Fruit fly (Drosophila melanogaster): ENCODE data around the gene CG33635.

The CG33635 gene

DNA sequence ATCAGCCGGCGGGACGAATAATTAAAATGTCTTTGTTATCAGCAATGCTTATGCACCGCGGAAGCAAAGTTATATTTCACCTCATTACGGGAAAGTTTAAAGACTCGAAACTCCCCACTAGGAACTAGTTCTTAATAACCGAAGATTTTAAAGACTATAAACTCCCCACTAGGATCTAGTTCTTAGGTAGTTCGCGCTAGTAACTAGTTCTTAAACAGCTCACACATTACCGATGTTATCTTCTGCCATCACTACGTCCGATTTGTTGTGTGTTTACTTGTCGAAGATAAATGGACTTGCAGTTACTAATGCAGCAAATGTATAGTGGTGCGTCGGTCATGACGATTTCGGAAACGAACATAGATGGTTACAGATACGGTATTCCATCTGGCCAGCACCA lies 15.4 kb downstream of the CG33635 start, which contains the start of the genes CG31974 and CG11454 (continued):
- TF ChIP-seq CG16813 (GFP tag; IDR thresholded peaks at IDR 0.05; ENCODE audit: partially characterized antibody): peak; percentile 67; the same call in 2 of the 3 replicates
- peak; percentile 3 for TF ChIP-seq CG2712 (tag; optimal IDR thresholded peaks at IDR 0.05)
- no peak for TF ChIP-seq Aef1 (GFP tag; IDR thresholded peaks at IDR 0.05)
- TF ChIP-seq sob (GFP tag; IDR thresholded peaks at IDR 0.05): peak; percentile 21; the same call in 1 of the 2 replicates
- no peak for TF ChIP-seq CG8290 (GFP tag; optimal IDR thresholded peaks at IDR 0.05)
- TF ChIP-seq CG8290 (tag; optimal IDR thresholded peaks at IDR 0.05): peak in 1 of 2 experiments; percentile 49
- no peak for TF ChIP-seq CG31388 (GFP tag; optimal IDR thresholded peaks at IDR 0.05)
- peak; percentile 34 for TF ChIP-seq CG10267 (tag; optimal IDR thresholded peaks at IDR 0.05)
- TF ChIP-seq odd (GFP tag; optimal IDR thresholded peaks at IDR 0.05): no peak
- peak in 1 of 2 experiments; percentile 7 for TF ChIP-seq dpn (GFP tag; optimal IDR thresholded peaks at IDR 0.05)
- TF ChIP-seq CG4820 (GFP tag; optimal IDR thresholded peaks at IDR 0.05): no peak
- TF ChIP-seq Med (GFP tag): peak; percentile 83
- peak in 1 of 2 experiments; percentile 69 for TF ChIP-seq Eip74EF (GFP tag; optimal IDR thresholded peaks at IDR 0.05)
- no peak for TF ChIP-seq CG7357 (GFP tag; IDR thresholded peaks at IDR 0.05)
- TF ChIP-seq CG13624 (GFP tag; optimal IDR thresholded peaks at IDR 0.05): peak; percentile 26
- peak; percentile 97 for TF ChIP-seq CG13287 (GFP tag; IDR thresholded peaks at IDR 0.05; ENCODE audit: partially characterized antibody)
- peak; percentile 4 for TF ChIP-seq CG34376 (GFP tag; optimal IDR thresholded peaks at IDR 0.05)
- peak; percentile 2 for TF ChIP-seq Nf-YB (GFP tag; optimal IDR thresholded peaks at IDR 0.05)
- TF ChIP-seq mirr (GFP tag; optimal IDR thresholded peaks at IDR 0.05): peak; percentile 34
- TF ChIP-seq E2f2 (GFP tag; IDR thresholded peaks at IDR 0.05): peak; percentile 88
- TF ChIP-seq CG13123 (GFP tag; optimal IDR thresholded peaks at IDR 0.05): no peak
- TF ChIP-seq nerfin-2 (GFP tag; IDR thresholded peaks at IDR 0.05; ENCODE audit: partially characterized antibody): peak; percentile 70; the same call in 1 of the 2 replicates
- peak; percentile 14 for TF ChIP-seq gfzf (GFP tag; optimal IDR thresholded peaks at IDR 0.05)
- no peak for TF ChIP-seq Elba2 (GFP tag; optimal IDR thresholded peaks at IDR 0.05)
- no peak for TF ChIP-seq CG31365 (tag; optimal IDR thresholded peaks at IDR 0.05)
- TF ChIP-seq emc (GFP tag; optimal IDR thresholded peaks at IDR 0.05): no peak
- TF ChIP-seq CTCF (GFP tag; optimal IDR thresholded peaks at IDR 0.05): peak; percentile 43
- peak; percentile 38 for TF ChIP-seq YL-1 (GFP tag; optimal IDR thresholded peaks at IDR 0.05)
- peak; percentile 75; the same call in 1 of the 2 replicates for TF ChIP-seq inv (GFP tag; IDR thresholded peaks at IDR 0.05; ENCODE audit: partially characterized antibody)
- peak; percentile 87 for TF ChIP-seq Doc3 (GFP tag; IDR thresholded peaks at IDR 0.05; ENCODE audit: partially characterized antibody)
- TF ChIP-seq CG7987 (GFP tag; optimal IDR thresholded peaks at IDR 0.05): peak; percentile 14
- no peak for TF ChIP-seq gcm2 (GFP tag; optimal IDR thresholded peaks at IDR 0.05)
- TF ChIP-seq Ada2b (GFP tag; IDR thresholded peaks at IDR 0.05): no peak
- TF ChIP-seq Opbp (GFP tag; IDR thresholded peaks at IDR 0.05; ENCODE audit: partially characterized antibody): peak; percentile 83
- peak; percentile 34; the same call in 1 of the 3 replicates for TF ChIP-seq CG14860 (GFP tag; IDR thresholded peaks at IDR 0.05; ENCODE audit: partially characterized antibody)
- TF ChIP-seq Hr78 (GFP tag; optimal IDR thresholded peaks at IDR 0.05): no peak
- peak; percentile 67 for TF ChIP-seq CG5180 (GFP tag; optimal IDR thresholded peaks at IDR 0.05)
- TF ChIP-seq H2.0 (GFP tag; IDR thresholded peaks at IDR 0.05): no peak
- peak; percentile 68 for TF ChIP-seq CG4617 (GFP tag; optimal IDR thresholded peaks at IDR 0.05; ENCODE audit: borderline replicate concordance)
- peak; percentile 7 for TF ChIP-seq Fer3 (tag; optimal IDR thresholded peaks at IDR 0.05)
- TF ChIP-seq CG4707 (GFP tag; optimal IDR thresholded peaks at IDR 0.05): no peak
- peak; percentile 28 for TF ChIP-seq CG12659 (GFP tag; optimal IDR thresholded peaks at IDR 0.05)
- TF ChIP-seq BEAF-32 (GFP tag; optimal IDR thresholded peaks at IDR 0.05): peak; percentile 82
- TF ChIP-seq CG17328 (GFP tag; IDR thresholded peaks at IDR 0.05): no peak
- TF ChIP-seq bigmax (GFP tag; optimal IDR thresholded peaks at IDR 0.05): peak; percentile 22
- no peak for TF ChIP-seq HmgD (GFP tag; optimal IDR thresholded peaks at IDR 0.05)
- TF ChIP-seq CG34224 (GFP tag; IDR thresholded peaks at IDR 0.05; ENCODE audit: partially characterized antibody): peak; percentile 94
- TF ChIP-seq Dip3 (GFP tag; optimal IDR thresholded peaks at IDR 0.05): no peak
- no peak for TF ChIP-seq Neu2 (GFP tag; optimal IDR thresholded peaks at IDR 0.05; ENCODE audit: borderline replicate concordance)
- no peak for TF ChIP-seq CG1529 (GFP tag; optimal IDR thresholded peaks at IDR 0.05)
